Worm (Caenorhabditis elegans): ENCODE measurements around the gene C09G12.17.

The C09G12.17 gene

DNA sequence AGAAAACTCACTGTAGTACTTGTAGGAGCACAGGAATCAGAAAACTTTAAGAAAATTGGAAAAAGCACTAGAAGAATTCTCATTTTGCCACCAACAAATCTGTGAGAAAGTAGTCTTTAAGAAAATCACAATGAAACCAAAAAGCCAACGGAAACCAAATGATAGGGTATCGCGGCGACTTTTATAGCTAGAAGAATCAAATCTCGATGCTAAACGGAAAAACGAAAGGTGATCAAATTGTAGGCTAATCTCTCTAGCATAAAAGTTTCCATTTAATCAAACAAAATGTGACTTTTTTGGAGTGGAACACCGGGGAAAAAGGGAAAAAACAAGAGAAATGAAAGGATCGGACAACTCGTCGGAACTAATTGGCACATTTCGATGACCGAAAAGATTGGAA, at the start of gene C09G12.17:
Gene C09G12.17 (minus strand): TSS at position 101 of the 400 bp plus-strand sequence.
- TF ChIP-seq sem-2 (GFP tag; optimal IDR thresholded peaks at IDR 0.05) (no peak), unc-62 (GFP tag; optimal IDR thresholded peaks at IDR 0.05) (no peak), lsy-2 (tag; optimal IDR thresholded peaks at IDR 0.05) (no peak), tbx-8 (GFP tag; optimal IDR thresholded peaks at IDR 0.05) (no peak), nhr-2 (tag; optimal IDR thresholded peaks at IDR 0.05) (no peak)

- TF ChIP-seq blmp-1 (tag; optimal IDR thresholded peaks at IDR 0.05): no peak
- no peak for TF ChIP-seq lin-32 (GFP tag; optimal IDR thresholded peaks at IDR 0.05)
- no peak for TF ChIP-seq tbx-8 (GFP tag; optimal IDR thresholded peaks at IDR 0.05)
Measured at ce11 chrIV:3545060-3545459, 48.8 kb upstream of the C09G12.17 start.

- TF ChIP-seq zip-8 (tag; optimal IDR thresholded peaks at IDR 0.05) (no peak), unc-120 (tag; optimal IDR thresholded peaks at IDR 0.05; ENCODE audit: poor library complexity, severe bottlenecking) (no peak), mep-1 (tag; optimal IDR thresholded peaks at IDR 0.05) (no peak), ztf-11 (tag; optimal IDR thresholded peaks at IDR 0.05) (no peak), ham-2 (GFP tag; optimal IDR thresholded peaks at IDR 0.05) (no peak)
Measured at ce11 chrIV:3539872-3540271, 43.6 kb upstream of the C09G12.17 start, which contains the start of gene B0212.3. B0212.3 (plus strand) TSS chrIV:3540172.

DNA sequence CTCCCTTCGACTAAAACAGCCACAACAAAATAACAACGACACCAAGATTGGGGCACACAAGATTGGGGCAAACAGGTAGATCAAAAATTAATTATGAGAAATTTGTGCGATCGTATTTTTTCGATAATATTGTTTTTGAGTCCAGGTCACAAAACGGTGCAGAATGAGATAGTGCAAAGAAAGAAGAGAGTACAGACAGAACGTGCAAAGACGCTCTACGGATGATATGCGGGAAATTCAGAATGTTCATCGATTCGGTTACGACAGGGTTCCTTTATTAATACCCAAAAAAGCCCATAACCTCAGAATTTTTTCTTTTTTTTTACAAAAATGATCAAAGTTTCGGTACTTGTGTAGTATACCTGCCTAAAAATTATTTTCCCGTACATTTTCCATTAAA, 43.0 kb upstream of the C09G12.17 start:
- TF ChIP-seq ceh-39 (tag; optimal IDR thresholded peaks at IDR 0.05): peak; percentile 55
- no peak for TF ChIP-seq ham-2 (GFP tag; optimal IDR thresholded peaks at IDR 0.05)
- TF ChIP-seq mep-1 (tag; optimal IDR thresholded peaks at IDR 0.05): no peak

DNA sequence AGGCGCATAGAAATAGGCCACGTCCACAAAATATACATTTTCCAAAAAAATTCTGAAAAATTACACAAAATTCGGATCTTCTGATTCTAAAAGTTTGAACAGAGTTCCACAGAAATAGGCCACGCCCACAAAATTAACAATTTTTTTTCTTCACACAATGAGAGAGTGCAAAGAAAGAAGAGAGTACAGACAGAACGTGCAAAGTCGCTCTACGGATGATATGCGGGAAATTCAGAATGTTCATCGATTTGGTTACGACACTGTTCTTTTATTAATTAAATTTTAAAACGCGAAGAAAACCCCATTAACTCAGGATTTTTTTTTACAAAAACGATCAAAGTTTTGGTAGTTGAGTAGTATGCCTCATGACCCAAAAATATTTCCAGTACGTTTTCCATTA, 36.7 kb upstream of the C09G12.17 start:
- TF ChIP-seq pha-4 (tag; optimal IDR thresholded peaks at IDR 0.05) (no peak), sem-2 (GFP tag; optimal IDR thresholded peaks at IDR 0.05) (no peak), M03D4.4 (tag; optimal IDR thresholded peaks at IDR 0.05) (no peak), tbx-8 (GFP tag; optimal IDR thresholded peaks at IDR 0.05) (no peak), zip-8 (tag; optimal IDR thresholded peaks at IDR 0.05) (no peak), ceh-39 (tag; optimal IDR thresholded peaks at IDR 0.05) (peak; percentile 2), nhr-2 (tag; optimal IDR thresholded peaks at IDR 0.05) (no peak), mep-1 (tag; optimal IDR thresholded peaks at IDR 0.05) (no peak), bed-3 (GFP tag; optimal IDR thresholded peaks at IDR 0.05) (no peak), ces-1 (GFP tag; optimal IDR thresholded peaks at IDR 0.05) (peak; percentile 55), lin-32 (GFP tag; optimal IDR thresholded peaks at IDR 0.05) (no peak)

DNA sequence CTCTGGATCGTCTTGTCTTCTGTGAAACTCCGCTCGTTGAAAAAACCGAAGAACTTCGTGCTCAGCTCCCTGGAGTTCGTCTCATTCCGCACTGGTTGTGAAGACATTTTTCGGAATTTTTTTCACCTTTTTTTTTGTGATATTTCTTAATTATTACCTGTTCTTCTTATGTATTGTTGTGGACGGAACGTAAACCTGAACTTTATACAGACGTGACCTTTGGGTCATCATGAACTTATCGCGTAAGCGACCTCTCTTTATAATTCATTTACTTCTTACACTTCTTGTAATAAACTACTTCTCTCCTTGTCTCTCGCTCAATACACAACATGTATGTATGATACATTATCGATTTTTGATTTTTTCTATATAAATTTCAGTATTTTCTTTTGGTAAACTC, 35.9 kb upstream of the C09G12.17 start, which contains the start of gene M57.1:
Gene M57.1 (plus strand): TSS at position 301 of the 400 bp plus-strand sequence.
- TF ChIP-seq tbx-8 (GFP tag; optimal IDR thresholded peaks at IDR 0.05) (no peak), nhr-28 (tag; optimal IDR thresholded peaks at IDR 0.05) (no peak), nhr-2 (tag; optimal IDR thresholded peaks at IDR 0.05) (no peak)

ce11 chrIV:3531535-3531934, 35.3 kb upstream of the C09G12.17 start:
- no peak for TF ChIP-seq zip-8 (tag; optimal IDR thresholded peaks at IDR 0.05)
- no peak for TF ChIP-seq flh-1 (GFP tag; optimal IDR thresholded peaks at IDR 0.05)

DNA sequence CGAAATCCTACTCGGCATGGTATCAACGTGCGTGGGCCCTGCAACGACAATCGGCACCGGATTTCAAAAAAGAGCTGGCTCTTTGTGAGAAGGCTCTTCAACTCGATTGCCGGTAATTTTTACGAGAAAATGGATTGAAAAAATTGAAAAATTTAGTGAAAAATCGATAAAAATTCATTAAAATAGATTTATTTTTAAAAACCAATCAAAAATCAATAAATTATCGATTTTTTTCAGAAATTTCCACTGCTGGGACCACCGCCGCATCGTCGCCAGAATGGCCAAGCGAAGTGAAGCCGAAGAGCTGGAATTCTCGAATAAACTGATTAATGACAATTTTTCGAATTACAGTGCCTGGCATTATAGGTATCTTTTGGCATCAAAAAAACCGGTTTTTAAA, 31.6 kb upstream of the C09G12.17 start:
- no peak for TF ChIP-seq tbx-8 (GFP tag; optimal IDR thresholded peaks at IDR 0.05)
- TF ChIP-seq ceh-43 (GFP tag; optimal IDR thresholded peaks at IDR 0.05): no peak
- no peak for TF ChIP-seq nhr-2 (tag; optimal IDR thresholded peaks at IDR 0.05)
- TF ChIP-seq ztf-11 (tag; optimal IDR thresholded peaks at IDR 0.05): no peak
- no peak for TF ChIP-seq unc-62 (GFP tag; optimal IDR thresholded peaks at IDR 0.05)
- TF ChIP-seq zip-8 (tag; optimal IDR thresholded peaks at IDR 0.05): no peak
- no peak for TF ChIP-seq unc-39 (tag; optimal IDR thresholded peaks at IDR 0.05)
- TF ChIP-seq pha-4 (tag; optimal IDR thresholded peaks at IDR 0.05): no peak
- TF ChIP-seq flh-1 (GFP tag; optimal IDR thresholded peaks at IDR 0.05): no peak
- TF ChIP-seq ceh-83 (GFP tag; optimal IDR thresholded peaks at IDR 0.05): no peak
- no peak for TF ChIP-seq mep-1 (tag; optimal IDR thresholded peaks at IDR 0.05)
- TF ChIP-seq snpc-4 (tag; optimal IDR thresholded peaks at IDR 0.05): no peak
- no peak for TF ChIP-seq ceh-39 (tag; optimal IDR thresholded peaks at IDR 0.05)
- no peak for TF ChIP-seq elt-3 (tag; optimal IDR thresholded peaks at IDR 0.05)
- no peak for TF ChIP-seq elt-1 (tag; optimal IDR thresholded peaks at IDR 0.05; ENCODE audit: borderline replicate concordance, insufficient read depth)

Measured in whole organism, mixed stage, embryonic.